Worm (Caenorhabditis elegans) whole organism, young adult: Measurements from ENCODE around the gene C50B6.9.

Experiments used
- ztf-25 ChIP-seq: fragments of 200-800 bp; sonication (Bioruptor generic); IDR thresholded peaks from 2 replicates; pipeline ENCODE4 v1.3.6; 2022; ENCODE audit warnings: missing genetic modification reagents, missing genetic modification characterization, missing compliant biosample characterization
- ztf-3 ChIP-seq: fragments of 200-800 bp; sonication (Bioruptor generic); optimal IDR thresholded peaks from 2 replicates; lab custom pipeline; 2018; ENCODE audit warnings: mild to moderate bottlenecking, missing genetic modification characterization, missing compliant biosample characterization

- no peak for TF ChIP-seq ztf-25 (GFP tag; lab: Robert Waterston, UW)
- no peak for TF ChIP-seq ztf-3
Measured at ce11 chrV:13339633-13340290, 3.6 kb downstream of the C50B6.9 start, which contains the start of the genes str-4 and lgc-48.
